Fruit fly (Drosophila melanogaster) whole organism, embryonic: ENCODE measurements around the gene lectin-28C.

ENCODE experiments used
- Bgb ChIP-seq: fragments of 200-800 bp; sonication (Bioruptor generic); IDR thresholded peaks from 2 replicates; pipeline ENCODE4 v1.3.6; 2022; ENCODE audit warnings: missing biosample characterization, missing genetic modification characterization; ENCODE audit not compliant: partially characterized antibody
- CG1024 ChIP-seq: fragments of 200-800 bp; sonication (Bioruptor generic); IDR thresholded peaks from 2 replicates; pipeline ENCODE4 v1.3.6; 2022; ENCODE audit warnings: missing biosample characterization, missing genetic modification characterization
- CG10979 ChIP-seq: fragments of 200-800 bp; sonication (Bioruptor generic); optimal IDR thresholded peaks from 2 replicates; lab custom pipeline; 2018; ENCODE audit warnings: missing biosample characterization, mild to moderate bottlenecking, missing genetic modification characterization, moderate library complexity
- CG12236 ChIP-seq: fragments of 200-800 bp; sonication (Bioruptor generic); optimal IDR thresholded peaks from 2 replicates; lab custom pipeline; 2016; ENCODE audit warnings: missing biosample characterization, missing genetic modification characterization
- CG12659 ChIP-seq: fragments of 200-800 bp; sonication (Bioruptor generic); optimal IDR thresholded peaks from 3 replicates; lab custom pipeline; 2017; ENCODE audit warnings: mild to moderate bottlenecking, missing biosample characterization, missing genetic modification reagents, missing genetic modification characterization
- CG12942 ChIP-seq: fragments of 200-800 bp; sonication (Bioruptor generic); optimal IDR thresholded peaks from 3 replicates; lab custom pipeline; 2016; ENCODE audit warnings: missing biosample characterization, missing genetic modification characterization
- CG14667 ChIP-seq: fragments of 200-800 bp; sonication (Bioruptor generic); IDR thresholded peaks from 2 replicates; pipeline ENCODE4 v1.3.6; 2022; ENCODE audit warnings: missing biosample characterization, missing genetic modification characterization
- CG1602 ChIP-seq: fragments of 200-800 bp; sonication (Bioruptor generic); optimal IDR thresholded peaks from 3 replicates; lab custom pipeline; 2016; ENCODE audit warnings: missing biosample characterization, missing genetic modification characterization
- CG17328 ChIP-seq: fragments of 200-800 bp; sonication (Bioruptor generic); IDR thresholded peaks from 2 replicates; pipeline ENCODE4 v1.3.6; 2022; ENCODE audit warnings: missing biosample characterization, missing genetic modification characterization
- CG17802 ChIP-seq: fragments of 200-800 bp; sonication (Bioruptor generic); optimal IDR thresholded peaks from 2 replicates; lab custom pipeline; 2018; ENCODE audit warnings: missing biosample characterization, mild to moderate bottlenecking, missing genetic modification characterization, moderate library complexity
- CG1792 ChIP-seq: fragments of 200-800 bp; sonication (Bioruptor generic); optimal IDR thresholded peaks from 2 replicates; lab custom pipeline; 2016; ENCODE audit warnings: missing biosample characterization, missing genetic modification characterization
- CG18599 ChIP-seq: fragments of 200-800 bp; sonication (Bioruptor generic); optimal IDR thresholded peaks from 3 replicates; lab custom pipeline; 2017; ENCODE audit warnings: missing biosample characterization, missing genetic modification characterization, mild to moderate bottlenecking, moderate library complexity, missing genetic modification reagents
- CG2199 ChIP-seq: fragments of 200-800 bp; sonication (Bioruptor generic); IDR thresholded peaks from 3 replicates; pipeline ENCODE4 v1.3.6; 2022; ENCODE audit warnings: missing biosample characterization, missing genetic modification characterization
- CG30431 ChIP-seq: fragments of 200-800 bp; sonication (Bioruptor generic); optimal IDR thresholded peaks from 2 replicates; lab custom pipeline; 2017; ENCODE audit warnings: missing biosample characterization, missing genetic modification characterization
- CG32772 ChIP-seq: fragments of 200-800 bp; sonication (Bioruptor generic); IDR thresholded peaks from 2 replicates; pipeline ENCODE4 v1.3.6; 2022; ENCODE audit warnings: missing biosample characterization, missing genetic modification characterization
- CG3281 ChIP-seq: fragments of 200-800 bp; sonication (Bioruptor generic); optimal IDR thresholded peaks from 3 replicates; lab custom pipeline; 2017; ENCODE audit warnings: missing biosample characterization, mild to moderate bottlenecking, missing genetic modification characterization
- CG3407 ChIP-seq: fragments of 200-800 bp; sonication (Bioruptor generic); optimal IDR thresholded peaks from 2 replicates; lab custom pipeline; 2018; ENCODE audit warnings: missing biosample characterization, mild to moderate bottlenecking, missing genetic modification characterization
- CG3726 ChIP-seq: fragments of 200-800 bp; sonication (Bioruptor generic); IDR thresholded peaks from 3 replicates; pipeline ENCODE4, ENCODE4 v1.3.6; 2022; ENCODE audit warnings: missing biosample characterization, missing genetic modification characterization
- CG43689 ChIP-seq: fragments of 200-800 bp; sonication (Bioruptor generic); IDR thresholded peaks from 2 replicates; pipeline ENCODE4 v1.3.6; 2022; ENCODE audit warnings: missing biosample characterization, missing genetic modification characterization
- CG7372 ChIP-seq: fragments of 200-800 bp; sonication (Bioruptor generic); IDR thresholded peaks from 2 replicates; pipeline ENCODE4 v1.3.6; 2022; ENCODE audit warnings: missing biosample characterization, missing genetic modification characterization
- CG8089 ChIP-seq: fragments of 200-800 bp; sonication (Bioruptor generic); optimal IDR thresholded peaks from 3 replicates; lab custom pipeline; 2016; ENCODE audit warnings: missing biosample characterization, missing genetic modification characterization
- CG8290 ChIP-seq, 3 experiments: fragments of 200-800 bp; sonication (Bioruptor generic); optimal IDR thresholded peaks; 2 replicates each; lab custom pipeline; 2016 to 2019; ENCODE audit warnings: missing biosample characterization in 3 of 3, missing genetic modification characterization in 3 of 3, mild to moderate bottlenecking in 2 of 3, moderate library complexity in 1 of 3
- CG9797 ChIP-seq: fragments of 200-800 bp; sonication (Bioruptor generic); optimal IDR thresholded peaks from 3 replicates; lab custom pipeline; 2018; ENCODE audit warnings: missing biosample characterization, mild to moderate bottlenecking, missing genetic modification characterization
- Dp ChIP-seq: fragments of 200-800 bp; sonication (Bioruptor generic); optimal IDR thresholded peaks from 2 replicates; lab custom pipeline; 2018; ENCODE audit warnings: missing biosample characterization, mild to moderate bottlenecking, missing genetic modification characterization, moderate library complexity
- E2f1 ChIP-seq: fragments of 200-800 bp; sonication (Bioruptor generic); IDR thresholded peaks from 2 replicates; pipeline ENCODE4 v1.3.6; 2022; ENCODE audit warnings: missing biosample characterization, missing genetic modification characterization
- MTF-1 ChIP-seq: fragments of 200-800 bp; sonication (Bioruptor generic); optimal IDR thresholded peaks from 2 replicates; lab custom pipeline; 2018; ENCODE audit warnings: missing biosample characterization, mild to moderate bottlenecking, missing genetic modification characterization, borderline replicate concordance
- NK7.1 ChIP-seq: fragments of 200-800 bp; sonication (Bioruptor generic); optimal IDR thresholded peaks from 3 replicates; lab custom pipeline; 2016; ENCODE audit warnings: missing biosample characterization, missing genetic modification characterization
- Poxn ChIP-seq: fragments of 200-800 bp; sonication (Bioruptor generic); IDR thresholded peaks from 2 replicates; pipeline ENCODE4 v1.3.6; 2022; ENCODE audit warnings: missing biosample characterization, missing genetic modification characterization
- Rfx ChIP-seq: fragments of 200-800 bp; sonication (Bioruptor generic); IDR thresholded peaks from 2 replicates; pipeline ENCODE4 v1.3.6; 2022; ENCODE audit warnings: missing biosample characterization, missing genetic modification characterization
- Sox100B ChIP-seq: fragments of 200-800 bp; sonication (Bioruptor generic); optimal IDR thresholded peaks from 3 replicates; lab custom pipeline; 2018; ENCODE audit warnings: missing biosample characterization, mild to moderate bottlenecking, missing genetic modification characterization
- TFAM ChIP-seq: fragments of 200-800 bp; sonication (Bioruptor generic); optimal IDR thresholded peaks from 2 replicates; lab custom pipeline; 2017; ENCODE audit warnings: missing biosample characterization, missing genetic modification characterization, inconsistent platforms
- Taf1 ChIP-seq: fragments of 200-800 bp; sonication (Bioruptor generic); IDR thresholded peaks from 2 replicates; pipeline ENCODE4 v1.3.6; 2022; ENCODE audit warnings: missing biosample characterization, missing genetic modification characterization
- amos ChIP-seq: fragments of 200-800 bp; sonication (Bioruptor generic); IDR thresholded peaks from 2 replicates; pipeline ENCODE4 v1.3.6; 2022; ENCODE audit warnings: missing biosample characterization, missing genetic modification characterization; ENCODE audit not compliant: partially characterized antibody
- ash1 ChIP-seq: fragments of 200-800 bp; sonication (Bioruptor generic); optimal IDR thresholded peaks from 2 replicates; lab custom pipeline; 2018; ENCODE audit warnings: missing biosample characterization, mild to moderate bottlenecking, missing genetic modification characterization
- bab2 ChIP-seq: fragments of 200-800 bp; sonication (Bioruptor generic); optimal IDR thresholded peaks from 2 replicates; lab custom pipeline; 2016; ENCODE audit warnings: missing biosample characterization, missing genetic modification characterization
- cg ChIP-seq: fragments of 200-800 bp; sonication (Bioruptor generic); optimal IDR thresholded peaks from 3 replicates; lab custom pipeline; 2019; ENCODE audit warnings: missing biosample characterization, mild to moderate bottlenecking, missing genetic modification characterization, moderate library complexity
- corto ChIP-seq: fragments of 200-800 bp; sonication (Bioruptor generic); optimal IDR thresholded peaks from 2 replicates; lab custom pipeline; 2016; ENCODE audit warnings: missing biosample characterization, mild to moderate bottlenecking, missing genetic modification characterization, moderate library complexity
- esg ChIP-seq: fragments of 200-800 bp; sonication (Bioruptor generic); conservative IDR thresholded peaks from 2 replicates; pipeline ENCODE4 v1.3.6; 2022; ENCODE audit warnings: missing biosample characterization, missing genetic modification characterization
- fd102C ChIP-seq: fragments of 200-800 bp; sonication (Bioruptor generic); optimal IDR thresholded peaks from 2 replicates; lab custom pipeline; 2018; ENCODE audit warnings: missing biosample characterization, mild to moderate bottlenecking, missing genetic modification characterization, moderate library complexity
- ftz-f1 ChIP-seq: fragments of 200-800 bp; sonication (Bioruptor generic); optimal IDR thresholded peaks from 2 replicates; lab custom pipeline; 2016; ENCODE audit warnings: missing biosample characterization, missing genetic modification characterization
- hb ChIP-seq: fragments of 200-800 bp; sonication (Bioruptor generic); IDR thresholded peaks from 3 replicates; pipeline ENCODE4 v1.3.6; 2022; ENCODE audit warnings: missing biosample characterization, missing genetic modification characterization; ENCODE audit not compliant: partially characterized antibody
- jumu ChIP-seq: fragments of 200-800 bp; sonication (Bioruptor generic); optimal IDR thresholded peaks from 3 replicates; lab custom pipeline; 2016; ENCODE audit warnings: missing biosample characterization, missing genetic modification characterization
- kni ChIP-seq: fragments of 200-800 bp; sonication (Bioruptor generic); optimal IDR thresholded peaks from 3 replicates; lab custom pipeline; 2017; ENCODE audit warnings: mild to moderate bottlenecking, missing biosample characterization, missing genetic modification reagents, missing genetic modification characterization
- lmd ChIP-seq: fragments of 200-800 bp; sonication (Bioruptor generic); IDR thresholded peaks from 2 replicates; pipeline ENCODE4 v1.3.6; 2022; ENCODE audit warnings: missing biosample characterization, missing genetic modification characterization
- nmo ChIP-seq: fragments of 200-800 bp; sonication (Bioruptor generic); optimal IDR thresholded peaks from 2 replicates; lab custom pipeline; 2018; ENCODE audit warnings: missing biosample characterization, mild to moderate bottlenecking, missing genetic modification characterization, moderate library complexity
- ranshi ChIP-seq: fragments of 200-800 bp; sonication (Bioruptor generic); IDR thresholded peaks from 2 replicates; pipeline ENCODE4 v1.3.6; 2022; ENCODE audit warnings: missing biosample characterization, missing genetic modification characterization
- row ChIP-seq: fragments of 200-800 bp; sonication (Bioruptor generic); IDR thresholded peaks from 3 replicates; pipeline ENCODE4 v1.3.6; 2022; ENCODE audit warnings: missing biosample characterization, missing genetic modification characterization
- schlank ChIP-seq: fragments of 200-800 bp; sonication (Bioruptor generic); optimal IDR thresholded peaks from 2 replicates; lab custom pipeline; 2018; ENCODE audit warnings: missing biosample characterization, mild to moderate bottlenecking, missing genetic modification characterization
- sens ChIP-seq: fragments of 200-800 bp; sonication (Bioruptor generic); peaks from one replicate; lab custom pipeline; 2016; ENCODE audit warnings: missing biosample characterization, missing genetic modification characterization
- sqz ChIP-seq: fragments of 200-800 bp; sonication (Bioruptor generic); optimal IDR thresholded peaks from 3 replicates; lab custom pipeline; 2018; ENCODE audit warnings: missing biosample characterization, mild to moderate bottlenecking, missing genetic modification characterization
- ttk ChIP-seq: fragments of 200-800 bp; sonication (Bioruptor generic); IDR thresholded peaks from 2 replicates; pipeline ENCODE4 v2.1.2; 2022; ENCODE audit warnings: missing biosample characterization, missing genetic modification characterization

The lectin-28C gene

DNA sequence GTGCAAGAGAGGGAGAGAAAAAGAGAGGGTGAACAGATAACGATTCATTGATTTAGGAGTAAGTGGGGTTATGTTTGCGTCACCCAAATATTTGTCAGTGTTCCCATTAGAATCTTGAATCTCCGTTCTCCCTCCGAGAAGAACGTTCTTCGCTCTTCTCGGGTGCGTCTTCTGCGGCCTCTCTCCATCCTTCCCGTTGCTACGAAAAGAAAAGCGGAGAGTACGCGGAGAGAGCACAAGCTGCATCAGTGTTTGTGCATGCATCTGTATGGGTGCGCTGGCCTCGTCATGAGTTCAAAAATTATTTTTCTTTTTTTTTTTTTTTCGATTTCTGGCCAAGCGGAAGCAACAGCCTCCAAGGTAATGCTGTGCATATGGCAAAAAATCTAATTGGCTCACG lies 28.0 kb upstream of the lectin-28C start (continued):
- peak; percentile 35 for TF ChIP-seq Sox100B (GFP tag; lab: Kevin White, UChicago)
- no peak for TF ChIP-seq CG1024 (GFP tag; lab: Robert Waterston, UW)
- TF ChIP-seq ftz-f1 (GFP tag; lab: Kevin White, UChicago), result peak; percentile 70
- TF ChIP-seq nmo, result no peak
- 0 out of 3 replicates have a peak, but pooled peaks have one; percentile 55 for TF ChIP-seq CG2199 (GFP tag; lab: Robert Waterston, UW)
- no peak for TF ChIP-seq schlank (tag; lab: Kevin White, UChicago)
- TF ChIP-seq CG1602 (GFP tag; lab: Kevin White, UChicago), result no peak
- TF ChIP-seq CG17328, result no peak; the same call in 1 of the 2 replicates
- TF ChIP-seq ash1, result no peak
- no peak for TF ChIP-seq ttk
- peak; percentile 7 for TF ChIP-seq corto (GFP tag; lab: Kevin White, UChicago)
- no peak for TF ChIP-seq CG8089 (GFP tag; lab: Kevin White, UChicago)
- TF ChIP-seq amos, result no peak
- no peak for TF ChIP-seq Dp
- TF ChIP-seq CG7372, result no peak
- peak; percentile 23 for TF ChIP-seq CG18599 (GFP tag; lab: Kevin White, UChicago)
- TF ChIP-seq CG9797, result no peak
- no peak for TF ChIP-seq CG30431 (GFP tag; lab: Kevin White, UChicago)
- TF ChIP-seq lmd (GFP tag; lab: Robert Waterston, UW), result no peak
- TF ChIP-seq NK7.1 (GFP tag; lab: Kevin White, UChicago), result no peak
- TF ChIP-seq bab2, result no peak
- TF ChIP-seq sens (GFP tag; lab: Kevin White, UChicago), result peak; percentile 69
- TF ChIP-seq CG10979 (tag; lab: Kevin White, UChicago), result no peak
- TF ChIP-seq CG3726 (GFP tag; lab: Robert Waterston, UW), result no peak
- TF ChIP-seq Poxn, result no peak
- no peak for TF ChIP-seq E2f1 (GFP tag; lab: Robert Waterston, UW)
- TF ChIP-seq CG12942 (GFP tag; lab: Kevin White, UChicago), result no peak
- peak; percentile 13; the same call in 1 of the 2 replicates for TF ChIP-seq Rfx (GFP tag; lab: Robert Waterston, UW)
- TF ChIP-seq CG12659 (GFP tag; lab: Kevin White, UChicago), result no peak
- peak; percentile 17 for TF ChIP-seq sqz (GFP tag; lab: Kevin White, UChicago)
- no peak for TF ChIP-seq CG17802 (tag; lab: Kevin White, UChicago)
- no peak for TF ChIP-seq row (GFP tag; lab: Robert Waterston, UW)
- no peak for TF ChIP-seq Taf1 (GFP tag; lab: Robert Waterston, UW)
- TF ChIP-seq CG32772 (GFP tag; lab: Robert Waterston, UW), result peak; percentile 57; the same call in 1 of the 2 replicates
- no peak for TF ChIP-seq fd102C (GFP tag; lab: Kevin White, UChicago)
- TF ChIP-seq CG14667 (GFP tag; lab: Robert Waterston, UW), result no peak
- TF ChIP-seq CG3281, result no peak
- TF ChIP-seq CG3407 (GFP tag; lab: Kevin White, UChicago), result no peak
- TF ChIP-seq cg (GFP tag; lab: Kevin White, UChicago), result peak; percentile 70
- no peak for TF ChIP-seq Bgb
- TF ChIP-seq ranshi (GFP tag; lab: Robert Waterston, UW), result no peak
- no peak for TF ChIP-seq TFAM (GFP tag; lab: Kevin White, UChicago)
- peak; percentile 4 for TF ChIP-seq kni (GFP tag; lab: Kevin White, UChicago)
- no peak for TF ChIP-seq CG8290 (GFP tag; optimal IDR thresholded peaks at IDR 0.05; lab: Kevin White, UChicago)
- peak in 1 of 2 experiments; percentile 45 for TF ChIP-seq CG8290 (tag; optimal IDR thresholded peaks at IDR 0.05; lab: Kevin White, UChicago)
- TF ChIP-seq esg, result no peak
- TF ChIP-seq CG43689, result no peak
- TF ChIP-seq MTF-1 (GFP tag; lab: Kevin White, UChicago), result no peak
- no peak for TF ChIP-seq hb (GFP tag; lab: Robert Waterston, UW)
- no peak for TF ChIP-seq CG1792 (GFP tag; lab: Kevin White, UChicago)
- TF ChIP-seq CG12236 (GFP tag; lab: Kevin White, UChicago), result no peak
- TF ChIP-seq jumu (GFP tag; lab: Kevin White, UChicago), result no peak
